Worm (Caenorhabditis elegans): Measurements from ENCODE around the gene C04B4.4.

- TF ChIP-seq W03F9.2 (tag; optimal IDR thresholded peaks at IDR 0.05) (no peak), him-1 (tag; optimal IDR thresholded peaks at IDR 0.05) (no peak), dao-5 (tag; optimal IDR thresholded peaks at IDR 0.05) (no peak)
Observed at ce11 chrX:12270841-12271240, 19.8 kb upstream of the C04B4.4 start, which contains the start of gene otpl-8.
